Worm (Caenorhabditis elegans) whole organism, L4 larva: Measurements from ENCODE around the gene T28D6.3.
A peak's percentile ranks its signal among the peaks of the same experiment; 100 is the strongest.

ENCODE experiments used
- D1046.2 ChIP-seq: fragments of 200-800 bp; sonication (Bioruptor generic); IDR thresholded peaks from 2 replicates; pipeline ENCODE4 v1.3.6; 2022; ENCODE audit warnings: missing genetic modification characterization, missing compliant biosample characterization
- F37D6.2 ChIP-seq: sonication (generic microtip); optimal IDR thresholded peaks from 2 replicates; lab custom pipeline; 2016; ENCODE audit warnings: mild to moderate bottlenecking, missing genetic modification characterization, missing compliant biosample characterization
- Y5F2A.4 ChIP-seq: fragments of 200-800 bp; sonication (Bioruptor generic); optimal IDR thresholded peaks from 2 replicates; lab custom pipeline; 2018; ENCODE audit warnings: mild to moderate bottlenecking, missing genetic modification characterization, missing compliant biosample characterization
- ZK337.2 ChIP-seq: fragments of 200-800 bp; sonication (Bioruptor generic); IDR thresholded peaks from 2 replicates; pipeline ENCODE4 v1.3.6; 2022; ENCODE audit warnings: missing genetic modification reagents, missing genetic modification characterization, missing compliant biosample characterization
- ZK546.5 ChIP-seq, 2 experiments: sonication (generic microtip); optimal IDR thresholded peaks; 2 replicates each; lab custom pipeline; 2017; ENCODE audit warnings: missing biosample characterization in 2 of 2, missing genetic modification characterization in 2 of 2
- aha-1 ChIP-seq: fragments of 150-350 bp; peaks from one replicate; lab custom pipeline; 2014; ENCODE audit warnings: missing biosample characterization, missing genetic modification characterization
- ceh-28 ChIP-seq: fragments of 150-350 bp; optimal IDR thresholded peaks from 2 replicates; lab custom pipeline; 2014; ENCODE audit warnings: missing biosample characterization, missing genetic modification reagents, missing genetic modification characterization
- ces-1 ChIP-seq: fragments of 150-350 bp; sonication (generic microtip); optimal IDR thresholded peaks from 4 replicates; lab custom pipeline; 2014; ENCODE audit warnings: missing biosample characterization, missing genetic modification reagents, missing genetic modification characterization
- daf-12 ChIP-seq: fragments of 150-350 bp; optimal IDR thresholded peaks from 2 replicates; lab custom pipeline; 2014; ENCODE audit warnings: missing biosample characterization, missing genetic modification reagents, missing genetic modification characterization
- daf-8 ChIP-seq: fragments of 200-800 bp; sonication (Bioruptor generic); IDR thresholded peaks from 2 replicates; pipeline ENCODE4 v1.3.6; 2022; ENCODE audit warnings: missing genetic modification characterization, missing compliant biosample characterization
- dmd-6 ChIP-seq: fragments of 200-800 bp; sonication (Bioruptor generic); IDR thresholded peaks from 2 replicates; pipeline ENCODE4 v1.3.6; 2022; ENCODE audit warnings: missing genetic modification reagents, missing genetic modification characterization, missing compliant biosample characterization
- dmd-9 ChIP-seq: fragments of 200-800 bp; sonication (Bioruptor generic); IDR thresholded peaks from 2 replicates; pipeline ENCODE4 v1.3.6; 2022; ENCODE audit warnings: missing genetic modification reagents, missing genetic modification characterization, missing compliant biosample characterization
- egl-27 ChIP-seq: sonication (generic microtip); optimal IDR thresholded peaks from 3 replicates; lab custom pipeline; 2017; ENCODE audit warnings: missing biosample characterization, missing genetic modification reagents, missing genetic modification characterization
- gei-8 ChIP-seq: fragments of 200-800 bp; sonication (Bioruptor generic); optimal IDR thresholded peaks from 2 replicates; lab custom pipeline; 2018; ENCODE audit warnings: mild to moderate bottlenecking, missing genetic modification characterization, missing compliant biosample characterization
- hif-1 ChIP-seq, 2 experiments: sonication (generic microtip); optimal IDR thresholded peaks; 2 replicates each; lab custom pipeline; 2016 to 2017; ENCODE audit warnings: missing compliant biosample characterization in 2 of 2, missing genetic modification characterization in 2 of 2, missing genetic modification reagents in 2 of 2, missing genotype in 2 of 2, mild to moderate bottlenecking in 1 of 2
- hlh-30 ChIP-seq: sonication (generic microtip); optimal IDR thresholded peaks from 2 replicates; lab custom pipeline; 2017; ENCODE audit warnings: antibody characterized with exemption, mild to moderate bottlenecking, missing genetic modification characterization, missing compliant biosample characterization; ENCODE audit not compliant: insufficient read depth
- jun-1 ChIP-seq: fragments of 150-350 bp; optimal IDR thresholded peaks from 2 replicates; lab custom pipeline; 2014; ENCODE audit warnings: missing biosample characterization, missing genetic modification reagents, missing genetic modification characterization
- lin-1 ChIP-seq: fragments of 200-800 bp; sonication (Bioruptor generic); IDR thresholded peaks from 2 replicates; pipeline ENCODE4 v1.3.6; 2022; ENCODE audit warnings: missing genetic modification reagents, missing genetic modification characterization, missing compliant biosample characterization
- lin-15B ChIP-seq: fragments of 150-350 bp; sonication (generic microtip); optimal IDR thresholded peaks from 3 replicates; lab custom pipeline; 2014; ENCODE audit warnings: missing biosample characterization, missing genetic modification characterization
- lir-3 ChIP-seq: sonication (generic microtip); optimal IDR thresholded peaks from 2 replicates; lab custom pipeline; 2016; ENCODE audit warnings: mild to moderate bottlenecking, missing genetic modification characterization, missing compliant biosample characterization
- lsy-2 ChIP-seq, 2 experiments: fragments of 150-350 bp in 1 of 2; sonication (generic microtip) in 1 of 2; optimal IDR thresholded peaks; 2 replicates each; lab custom pipeline; 2014 to 2017; ENCODE audit warnings: missing biosample characterization in 2 of 2, missing genetic modification characterization in 2 of 2
- nhr-10 ChIP-seq: fragments of 150-350 bp; optimal IDR thresholded peaks from 2 replicates; lab custom pipeline; 2014; ENCODE audit warnings: missing biosample characterization, missing genetic modification characterization
- nhr-11 ChIP-seq: fragments of 150-350 bp; optimal IDR thresholded peaks from 2 replicates; lab custom pipeline; 2014; ENCODE audit warnings: missing biosample characterization, missing genetic modification characterization
- nhr-111 ChIP-seq: fragments of 200-800 bp; sonication (Bioruptor generic); optimal IDR thresholded peaks from 2 replicates; lab custom pipeline; 2018; ENCODE audit warnings: mild to moderate bottlenecking, missing genetic modification characterization, missing compliant biosample characterization
- nhr-237 ChIP-seq: sonication (generic microtip); optimal IDR thresholded peaks from 2 replicates; lab custom pipeline; 2017; ENCODE audit warnings: missing biosample characterization, missing genetic modification characterization
- nhr-6 ChIP-seq: fragments of 150-350 bp; optimal IDR thresholded peaks from 2 replicates; lab custom pipeline; 2014; ENCODE audit warnings: missing biosample characterization, missing genetic modification characterization
- nhr-76 ChIP-seq: fragments of 150-350 bp; optimal IDR thresholded peaks from 2 replicates; lab custom pipeline; 2014; ENCODE audit warnings: missing biosample characterization, missing genetic modification characterization
- nhr-77 ChIP-seq: fragments of 150-350 bp; optimal IDR thresholded peaks from 2 replicates; lab custom pipeline; 2014; ENCODE audit warnings: missing biosample characterization, missing genetic modification characterization
- pha-4 ChIP-seq, 2 experiments: fragments of 150-350 bp in 1 of 2; fragments of 200-800 bp in 1 of 2; sonication (Bioruptor generic) in 1 of 2; IDR thresholded peaks in 1 of 2; optimal IDR thresholded peaks in 1 of 2; 2 replicates each; pipeline versions ENCODE4 v1.3.6 to Lab custom; 2014 to 2022; ENCODE audit warnings: missing genetic modification characterization in 2 of 2, missing genetic modification reagents in 2 of 2, missing biosample characterization in 1 of 2, missing compliant biosample characterization in 1 of 2
- php-3 ChIP-seq: fragments of 200-800 bp; sonication (Bioruptor generic); IDR thresholded peaks from 2 replicates; pipeline ENCODE4 v1.3.6; 2022; ENCODE audit warnings: missing genetic modification reagents, missing genetic modification characterization, missing compliant biosample characterization
- pqm-1 ChIP-seq: sonication (generic microtip); optimal IDR thresholded peaks from 2 replicates; lab custom pipeline; 2017; ENCODE audit warnings: missing biosample characterization, missing genetic modification characterization
- saeg-2 ChIP-seq: fragments of 200-800 bp; sonication (Bioruptor generic); IDR thresholded peaks from 2 replicates; pipeline ENCODE4 v1.3.6; 2022; ENCODE audit warnings: missing genetic modification reagents, missing genetic modification characterization, missing compliant biosample characterization
- sdz-12 ChIP-seq: fragments of 200-800 bp; sonication (Bioruptor generic); optimal IDR thresholded peaks from 2 replicates; lab custom pipeline; 2018; ENCODE audit warnings: mild to moderate bottlenecking, missing genetic modification characterization, missing compliant biosample characterization
- set-16 ChIP-seq: fragments of 200-800 bp; sonication (Bioruptor generic); IDR thresholded peaks from 2 replicates; pipeline ENCODE4 v1.3.6; 2022; ENCODE audit warnings: missing genetic modification reagents, missing genetic modification characterization, missing compliant biosample characterization
- skn-1 ChIP-seq: fragments of 150-350 bp; optimal IDR thresholded peaks from 2 replicates; lab custom pipeline; 2014; ENCODE audit warnings: missing biosample characterization, missing genetic modification characterization
- unc-130 ChIP-seq: sonication (generic microtip); optimal IDR thresholded peaks from 2 replicates; lab custom pipeline; 2016; ENCODE audit warnings: missing genetic modification reagents, missing genetic modification characterization, missing compliant biosample characterization
- unc-62 ChIP-seq, 3 experiments: fragments of 150-350 bp in 1 of 3; sonication (generic microtip); optimal IDR thresholded peaks in 2 of 3; peaks in 1 of 3; 1 replicate in 1 of 3; 2 replicates in 2 of 3; lab custom pipeline; 2014 to 2017; ENCODE audit warnings: missing biosample characterization in 3 of 3, missing genetic modification characterization in 3 of 3, missing genetic modification reagents in 3 of 3, missing genotype in 1 of 3
- vab-7 ChIP-seq: fragments of 200-800 bp; sonication (Bioruptor generic); IDR thresholded peaks from 2 replicates; pipeline ENCODE4 v1.3.6; 2022; ENCODE audit warnings: missing genetic modification reagents, missing genetic modification characterization, missing compliant biosample characterization
- zag-1 ChIP-seq: fragments of 150-350 bp; optimal IDR thresholded peaks from 2 replicates; lab custom pipeline; 2014; ENCODE audit warnings: missing biosample characterization, missing genetic modification characterization
- zfp-3 ChIP-seq: fragments of 200-800 bp; sonication (Bioruptor generic); conservative IDR thresholded peaks from 2 replicates; pipeline ENCODE4 v1.3.6; 2022; ENCODE audit warnings: missing genetic modification reagents, missing genetic modification characterization, missing compliant biosample characterization
- zip-11 ChIP-seq: fragments of 200-800 bp; sonication (Bioruptor generic); IDR thresholded peaks from 2 replicates; pipeline ENCODE4 v1.3.6; 2022; ENCODE audit warnings: missing genetic modification characterization, missing compliant biosample characterization
- zip-2 ChIP-seq: fragments of 150-350 bp; optimal IDR thresholded peaks from 2 replicates; lab custom pipeline; 2014; ENCODE audit warnings: missing biosample characterization, missing genetic modification characterization
- ztf-7 ChIP-seq: fragments of 150-350 bp; optimal IDR thresholded peaks from 2 replicates; lab custom pipeline; 2014; ENCODE audit warnings: missing biosample characterization, missing genetic modification characterization

The T28D6.3 gene

DNA sequence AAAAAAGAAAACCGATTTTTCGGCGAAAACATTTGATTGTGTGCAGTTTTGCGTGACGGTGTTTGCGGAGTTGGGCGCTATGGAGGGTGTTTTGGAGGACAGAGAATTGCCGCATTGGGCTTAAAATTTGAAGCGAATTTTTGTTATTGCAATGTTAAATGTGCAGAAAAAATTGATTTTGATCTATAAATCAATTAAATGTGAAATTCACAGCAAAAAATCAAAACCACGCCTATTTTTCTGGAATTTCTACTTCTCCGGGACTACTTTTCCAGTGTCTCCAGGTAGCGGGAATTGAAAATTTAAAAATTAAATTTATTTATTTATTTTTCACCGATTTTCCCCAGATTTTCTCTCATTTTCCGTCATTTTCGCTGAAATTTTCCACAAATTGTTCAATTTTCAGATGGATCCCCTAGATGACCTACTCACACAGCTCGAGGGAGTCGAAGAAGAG lies 49.4 kb upstream of the T28D6.3 start, which contains the start of gene mcm-10 (continued):
- TF ChIP-seq daf-12 (tag; lab: Kevin White, UChicago), result no peak
- TF ChIP-seq ceh-28, result no peak
- TF ChIP-seq nhr-111, result no peak
- TF ChIP-seq unc-130 (GFP tag; lab: Kevin White, UChicago), result peak; percentile 78
- TF ChIP-seq zfp-3, result no peak
- no peak for TF ChIP-seq gei-8 (GFP tag; lab: Kevin White, UChicago)
- TF ChIP-seq hlh-30 (tag; lab: Kevin White, UChicago), result peak; percentile 23
- no peak for TF ChIP-seq ZK546.5 (tag; optimal IDR thresholded peaks at IDR 0.05; lab: Kevin White, UChicago)
- no peak for TF ChIP-seq D1046.2 (GFP tag; lab: Robert Waterston, UW)
- no peak for TF ChIP-seq zag-1 (tag; lab: Kevin White, UChicago)
- no peak for TF ChIP-seq daf-8 (GFP tag; lab: Robert Waterston, UW)
- no peak for TF ChIP-seq dmd-6 (GFP tag; lab: Robert Waterston, UW)
- TF ChIP-seq pqm-1 (tag; lab: Kevin White, UChicago), result no peak
- no peak for TF ChIP-seq saeg-2 (GFP tag; lab: Robert Waterston, UW)
- no peak for TF ChIP-seq php-3 (GFP tag; lab: Robert Waterston, UW)
- TF ChIP-seq F37D6.2 (tag; lab: Kevin White, UChicago), result peak; percentile 34
- no peak for TF ChIP-seq skn-1 (tag; lab: Kevin White, UChicago)
- peak in 1 of 2 experiments; percentile 92 for TF ChIP-seq hif-1 (tag; optimal IDR thresholded peaks at IDR 0.05; lab: Kevin White, UChicago)
- no peak for TF ChIP-seq lin-15B (tag; lab: Kevin White, UChicago)

DNA sequence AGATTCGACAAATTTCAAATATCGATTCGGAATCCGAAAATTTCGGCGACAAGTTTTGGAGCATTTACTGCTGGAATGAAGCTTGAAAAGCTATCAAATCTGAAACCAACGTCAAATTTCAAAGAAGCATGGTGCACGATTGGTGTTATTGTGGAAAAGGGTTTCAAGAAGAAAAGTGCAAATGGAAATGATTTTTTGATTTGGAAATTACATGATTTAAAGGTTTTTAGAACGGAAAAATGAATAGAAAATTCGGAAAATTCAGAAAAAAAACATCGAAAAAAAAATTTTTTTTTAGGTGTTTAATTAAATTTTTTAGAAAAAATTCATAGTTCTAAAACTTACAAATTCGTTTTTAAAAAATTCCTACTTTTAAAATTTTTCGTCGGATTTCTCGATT lies 48.4 kb upstream of the T28D6.3 start, which contains the start of gene teg-1:
teg-1 (minus strand) TSS at position 101 of the 400 bp plus-strand sequence.
- TF ChIP-seq aha-1 (tag; lab: Kevin White, UChicago) (no peak), nhr-6 (no peak), ztf-7 (tag; lab: Kevin White, UChicago) (no peak), lir-3 (tag; lab: Kevin White, UChicago) (no peak), nhr-77 (tag; lab: Kevin White, UChicago) (no peak), vab-7 (no peak), unc-130 (GFP tag; lab: Kevin White, UChicago) (no peak), unc-62 (GFP tag; optimal IDR thresholded peaks at IDR 0.05 in 1 of 2; lab: Kevin White, UChicago) (no peak), unc-62 (tag; optimal IDR thresholded peaks at IDR 0.05; lab: Kevin White, UChicago) (no peak), zip-2 (tag; lab: Kevin White, UChicago) (no peak), dmd-9 (no peak), ces-1 (no peak), nhr-76 (no peak), daf-12 (tag; lab: Kevin White, UChicago) (no peak), egl-27 (tag; lab: Kevin White, UChicago) (no peak), Y5F2A.4 (GFP tag; lab: Kevin White, UChicago) (no peak), zfp-3 (no peak), sdz-12 (GFP tag; lab: Kevin White, UChicago) (no peak), lin-1 (GFP tag; lab: Robert Waterston, UW) (no peak), lsy-2 (tag; optimal IDR thresholded peaks at IDR 0.05; lab: Kevin White, UChicago) (no peak)

DNA sequence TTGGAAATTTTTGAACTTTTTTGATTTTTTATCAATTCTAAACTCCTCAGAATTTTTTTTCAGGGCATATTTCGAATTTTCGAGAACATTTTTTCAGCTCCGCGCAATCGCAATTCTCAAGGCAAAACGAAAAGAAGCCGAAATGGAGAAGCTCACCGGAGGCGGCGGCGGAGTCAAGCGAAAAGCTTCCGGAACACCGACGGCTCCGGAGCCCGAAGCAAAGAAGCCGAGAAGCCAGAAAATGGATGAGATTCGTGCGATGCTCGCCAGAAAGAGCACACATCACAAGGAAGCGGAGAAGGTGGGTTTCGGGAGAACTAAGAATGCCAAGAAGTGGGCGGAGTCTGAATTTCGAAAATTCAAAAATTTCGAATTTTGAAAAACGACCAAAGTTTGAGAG lies 42.5 kb upstream of the T28D6.3 start:
- TF ChIP-seq nhr-11 (tag; lab: Kevin White, UChicago) (no peak), set-16 (GFP tag; lab: Robert Waterston, UW) (peak; percentile 81), jun-1 (tag; lab: Kevin White, UChicago) (no peak), nhr-237 (tag; lab: Kevin White, UChicago) (no peak), aha-1 (tag; lab: Kevin White, UChicago) (peak; percentile 58), ZK337.2 (GFP tag; lab: Robert Waterston, UW) (no peak), zip-11 (GFP tag; lab: Robert Waterston, UW) (no peak), hif-1 (tag; optimal IDR thresholded peaks at IDR 0.05; lab: Kevin White, UChicago) (no peak), nhr-10 (tag; lab: Kevin White, UChicago) (no peak), pha-4 (GFP tag; IDR thresholded peaks at IDR 0.05; lab: Robert Waterston, UW) (peak; percentile 34; the same call in 1 of the 2 replicates), pha-4 (tag; optimal IDR thresholded peaks at IDR 0.05; lab: Kevin White, UChicago) (no peak)
